Worm (Caenorhabditis elegans): Measurements from ENCODE around the gene srd-66.

- TF ChIP-seq tab-1 (GFP tag; IDR thresholded peaks at IDR 0.05) (no peak), med-1 (GFP tag; optimal IDR thresholded peaks at IDR 0.05; ENCODE audit: insufficient read depth) (no peak), klf-2 (GFP tag; conservative IDR thresholded peaks at IDR 0.05) (no peak), ref-1 (GFP tag; conservative IDR thresholded peaks at IDR 0.05) (no peak), ztf-29 (GFP tag; IDR thresholded peaks at IDR 0.05) (no peak), cog-1 (tag; optimal IDR thresholded peaks at IDR 0.05) (no peak)
Measured at ce11 chrIII:1987693-1988092, 5.2 kb upstream of the srd-66 start, which contains the start of gene Y39A3B.8.
